Worm (Caenorhabditis elegans) whole organism, L3 larva: Measurements from ENCODE around the gene C35C5.9.

Source experiments
- R02D3.7 ChIP-seq: fragments of 150-350 bp; optimal IDR thresholded peaks from 2 replicates; lab custom pipeline; 2014; ENCODE audit warnings: missing biosample characterization, missing genetic modification characterization
- ZK546.5 ChIP-seq: sonication (generic microtip); optimal IDR thresholded peaks from 2 replicates; lab custom pipeline; 2017; ENCODE audit warnings: missing biosample characterization, missing genetic modification characterization
- aly-2 ChIP-seq: fragments of 150-350 bp; optimal IDR thresholded peaks from 2 replicates; lab custom pipeline; 2014; ENCODE audit warnings: missing biosample characterization, missing genetic modification characterization
- ama-1 ChIP-seq: fragments of 150-350 bp; optimal IDR thresholded peaks from 2 replicates; lab custom pipeline; 2018
- ceh-16 ChIP-seq: sonication (generic microtip); optimal IDR thresholded peaks from 2 replicates; lab custom pipeline; 2017; ENCODE audit warnings: missing biosample characterization, missing genetic modification characterization
- ceh-28 ChIP-seq: fragments of 150-350 bp; optimal IDR thresholded peaks from 2 replicates; lab custom pipeline; 2014; ENCODE audit warnings: missing biosample characterization, missing genetic modification reagents, missing genetic modification characterization
- ceh-82 ChIP-seq: fragments of 150-350 bp; optimal IDR thresholded peaks from 2 replicates; lab custom pipeline; 2014; ENCODE audit warnings: missing biosample characterization, missing genetic modification characterization
- daf-12 ChIP-seq: fragments of 150-350 bp; optimal IDR thresholded peaks from 2 replicates; lab custom pipeline; 2014; ENCODE audit warnings: missing biosample characterization, missing genetic modification reagents, missing genetic modification characterization
- egl-27 ChIP-seq: sonication (generic microtip); optimal IDR thresholded peaks from 4 replicates; lab custom pipeline; 2017; ENCODE audit warnings: missing biosample characterization, missing genetic modification reagents, missing genetic modification characterization
- elt-1 ChIP-seq: fragments of 150-350 bp; optimal IDR thresholded peaks from 2 replicates; lab custom pipeline; 2014; ENCODE audit warnings: missing biosample characterization, missing genetic modification characterization
- elt-2 ChIP-seq: sonication (generic microtip); optimal IDR thresholded peaks from 2 replicates; lab custom pipeline; 2016; ENCODE audit warnings: missing genetic modification reagents, mild to moderate bottlenecking, missing genetic modification characterization, missing compliant biosample characterization
- elt-3 ChIP-seq, 3 experiments: fragments of 150-350 bp in 1 of 3; sonication (generic microtip) in 2 of 3; optimal IDR thresholded peaks; 2 replicates in 2 of 3; 4 replicates in 1 of 3; lab custom pipeline; 2014 to 2017; ENCODE audit warnings: missing biosample characterization in 3 of 3, missing genetic modification characterization in 3 of 3
- fkh-10 ChIP-seq: sonication (generic microtip); optimal IDR thresholded peaks from 2 replicates; lab custom pipeline; 2017; ENCODE audit warnings: missing biosample characterization, missing genetic modification reagents, missing genetic modification characterization
- fkh-2 ChIP-seq: fragments of 150-350 bp; optimal IDR thresholded peaks from 2 replicates; lab custom pipeline; 2014; ENCODE audit warnings: missing biosample characterization, missing genetic modification reagents, missing genetic modification characterization
- hmg-11 ChIP-seq: sonication (generic microtip); optimal IDR thresholded peaks from 2 replicates; lab custom pipeline; 2016; ENCODE audit warnings: missing genetic modification characterization, missing compliant biosample characterization
- lin-39 ChIP-seq: fragments of 150-350 bp; optimal IDR thresholded peaks from 2 replicates; lab custom pipeline; 2018; ENCODE audit warnings: missing biosample characterization, missing genetic modification reagents, missing genetic modification characterization
- lsy-12 ChIP-seq: sonication (generic microtip); optimal IDR thresholded peaks from 2 replicates; lab custom pipeline; 2016; ENCODE audit warnings: mild to moderate bottlenecking, missing genetic modification characterization, missing compliant biosample characterization
- mdl-1 ChIP-seq: fragments of 150-350 bp; optimal IDR thresholded peaks from 2 replicates; lab custom pipeline; 2014; ENCODE audit warnings: missing biosample characterization, missing genetic modification characterization
- mml-1 ChIP-seq: fragments of 150-350 bp; sonication (generic microtip); optimal IDR thresholded peaks from 3 replicates; lab custom pipeline; 2014; ENCODE audit warnings: missing biosample characterization, missing genetic modification characterization
- nfya-1 ChIP-seq: sonication (generic microtip); optimal IDR thresholded peaks from 2 replicates; lab custom pipeline; 2017; ENCODE audit warnings: missing genetic modification characterization, mild to moderate bottlenecking, missing compliant biosample characterization, antibody characterized with exemption, moderate library complexity; ENCODE audit not compliant: insufficient read depth
- nhr-11 ChIP-seq: fragments of 150-350 bp; optimal IDR thresholded peaks from 2 replicates; lab custom pipeline; 2014; ENCODE audit warnings: missing biosample characterization, missing genetic modification characterization
- nhr-12 ChIP-seq: fragments of 150-350 bp; optimal IDR thresholded peaks from 2 replicates; lab custom pipeline; 2014; ENCODE audit warnings: missing biosample characterization, missing genetic modification characterization
- nhr-23 ChIP-seq: fragments of 150-350 bp; optimal IDR thresholded peaks from 2 replicates; lab custom pipeline; 2014; ENCODE audit warnings: missing biosample characterization, missing genetic modification reagents, missing genetic modification characterization
- nhr-237 ChIP-seq: fragments of 150-350 bp; optimal IDR thresholded peaks from 2 replicates; lab custom pipeline; 2014; ENCODE audit warnings: missing biosample characterization, missing genetic modification characterization
- nhr-28 ChIP-seq: fragments of 150-350 bp; optimal IDR thresholded peaks from 2 replicates; lab custom pipeline; 2014; ENCODE audit warnings: missing biosample characterization, missing genetic modification characterization
- nhr-43 ChIP-seq: sonication (generic microtip); optimal IDR thresholded peaks from 2 replicates; lab custom pipeline; 2016; ENCODE audit warnings: mild to moderate bottlenecking, missing genetic modification characterization, missing compliant biosample characterization; ENCODE audit not compliant: poor library complexity, severe bottlenecking
- nhr-67 ChIP-seq: fragments of 150-350 bp; optimal IDR thresholded peaks from 2 replicates; lab custom pipeline; 2014; ENCODE audit warnings: missing biosample characterization, missing genetic modification characterization
- nhr-77 ChIP-seq: fragments of 150-350 bp; optimal IDR thresholded peaks from 2 replicates; lab custom pipeline; 2014; ENCODE audit warnings: missing biosample characterization, missing genetic modification characterization
- pha-4 ChIP-seq: fragments of 150-350 bp; optimal IDR thresholded peaks from 2 replicates; lab custom pipeline; 2014; ENCODE audit warnings: missing biosample characterization, missing genetic modification reagents, missing genetic modification characterization
- pqm-1 ChIP-seq: fragments of 150-350 bp; optimal IDR thresholded peaks from 2 replicates; lab custom pipeline; 2017; ENCODE audit warnings: missing biosample characterization, missing genetic modification characterization, inconsistent platforms
- snpc-4 ChIP-seq: fragments of 150-350 bp; optimal IDR thresholded peaks from 2 replicates; lab custom pipeline; 2014; ENCODE audit warnings: missing biosample characterization, missing genetic modification characterization
- tbx-2 ChIP-seq: sonication (generic microtip); optimal IDR thresholded peaks from 2 replicates; lab custom pipeline; 2016; ENCODE audit warnings: mild to moderate bottlenecking, missing genetic modification characterization, missing compliant biosample characterization
- ztf-4 ChIP-seq: fragments of 150-350 bp; optimal IDR thresholded peaks from 2 replicates; lab custom pipeline; 2014; ENCODE audit warnings: missing biosample characterization, missing genetic modification characterization

The C35C5.9 gene

DNA sequence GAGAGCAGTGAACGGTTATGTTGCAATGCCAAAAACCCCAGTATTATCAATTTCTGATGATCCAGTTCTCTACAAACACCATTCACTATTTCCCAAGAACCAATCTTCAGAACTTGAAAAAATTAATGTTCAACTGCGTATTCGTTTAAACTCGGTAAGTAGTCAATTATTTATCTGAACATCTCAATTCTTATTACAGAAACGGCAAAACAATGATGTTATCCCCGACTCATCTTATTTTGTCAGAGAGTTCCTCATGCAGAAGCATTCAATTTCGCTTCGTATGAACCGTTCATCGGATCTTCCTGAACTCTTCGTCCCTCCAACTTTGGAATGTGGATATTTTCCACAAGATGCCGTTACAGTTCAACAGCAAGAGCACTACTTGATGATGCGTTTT is 12.7 kb upstream of the C35C5.9 start:
- TF ChIP-seq elt-3 (tag; optimal IDR thresholded peaks at IDR 0.05; lab: Kevin White, UChicago): no peak
- TF ChIP-seq fkh-2: no peak
- TF ChIP-seq ztf-4 (tag; lab: Kevin White, UChicago): no peak
- TF ChIP-seq R02D3.7 (tag; lab: Kevin White, UChicago): no peak
- TF ChIP-seq nhr-11 (tag; lab: Kevin White, UChicago): no peak
- TF ChIP-seq nhr-77: no peak
- TF ChIP-seq fkh-10: no peak
- TF ChIP-seq ZK546.5 (tag; lab: Kevin White, UChicago): no peak
- no peak for TF ChIP-seq ama-1 (lab: Kevin White, UChicago)
- no peak for TF ChIP-seq mdl-1
- no peak for TF ChIP-seq ceh-82
- no peak for TF ChIP-seq lin-39 (tag; lab: Kevin White, UChicago)
- no peak for TF ChIP-seq lsy-12 (tag; lab: Kevin White, UChicago)
- no peak for TF ChIP-seq nhr-23 (tag; lab: Kevin White, UChicago)
- TF ChIP-seq ceh-16 (tag; lab: Kevin White, UChicago): no peak
- TF ChIP-seq elt-2 (tag; lab: Kevin White, UChicago): no peak
- TF ChIP-seq hmg-11 (tag; lab: Kevin White, UChicago): no peak

ce11 chrX:11533543-11534003 is 2.8 kb upstream of the C35C5.9 start, which contains the start of gene C35C5.8:
TSS of gene C35C5.8 (plus strand) at chrX:11533593.
- TF ChIP-seq ceh-82: no peak
- no peak for TF ChIP-seq nhr-23 (tag; lab: Kevin White, UChicago)
- no peak for TF ChIP-seq tbx-2 (tag; lab: Kevin White, UChicago)
- no peak for TF ChIP-seq ceh-16 (tag; lab: Kevin White, UChicago)
- no peak for TF ChIP-seq aly-2
- TF ChIP-seq lsy-12 (tag; lab: Kevin White, UChicago): no peak
- TF ChIP-seq nhr-28: no peak
- TF ChIP-seq lin-39 (tag; lab: Kevin White, UChicago): no peak
- peak; percentile 4 for TF ChIP-seq pqm-1 (tag; lab: Kevin White, UChicago)
- no peak for TF ChIP-seq mml-1
- no peak for TF ChIP-seq nhr-12 (tag; lab: Kevin White, UChicago)
- TF ChIP-seq nhr-67: no peak
- peak; percentile 6 for TF ChIP-seq nhr-43

ce11 chrX:11534443-11534842 is 1.9 kb upstream of the C35C5.9 start:
- TF ChIP-seq pha-4 (no peak), daf-12 (tag; lab: Kevin White, UChicago) (no peak), nhr-43 (peak; percentile 1)

DNA sequence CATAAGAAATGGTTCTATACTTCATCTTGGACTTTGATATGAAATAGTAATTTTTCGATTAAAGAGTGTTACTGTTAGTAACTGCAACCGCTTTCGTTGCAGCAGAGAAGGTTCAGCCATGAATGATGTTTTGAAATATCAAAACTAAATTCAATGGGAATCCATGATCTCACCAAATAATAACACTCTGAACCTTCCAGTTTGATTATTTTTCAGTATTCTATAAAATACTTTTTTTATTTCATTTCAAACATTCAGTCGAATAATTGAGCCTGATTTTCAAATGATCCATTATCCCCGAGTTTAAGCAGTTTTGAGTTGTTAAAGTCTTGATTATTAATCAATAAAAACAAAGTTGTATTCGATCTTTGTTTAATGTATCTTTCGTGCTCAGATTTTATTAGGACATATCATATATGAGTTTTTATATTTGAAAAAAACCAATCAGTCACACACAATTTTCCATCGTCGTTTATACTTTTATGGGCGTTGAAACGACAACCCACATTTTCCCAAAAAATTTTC is 934 bp downstream of the C35C5.9 start, which contains the start of gene gcp-2.2:
Gene gcp-2.2, plus strand, starts transcription at position 475 of the 525 bp plus-strand sequence.
- no peak for TF ChIP-seq ceh-16 (tag; lab: Kevin White, UChicago)
- no peak for TF ChIP-seq egl-27 (tag; lab: Kevin White, UChicago)
- TF ChIP-seq elt-3 (tag; optimal IDR thresholded peaks at IDR 0.05; lab: Kevin White, UChicago): no peak
- TF ChIP-seq, all 47 proteins: peak for 0

DNA sequence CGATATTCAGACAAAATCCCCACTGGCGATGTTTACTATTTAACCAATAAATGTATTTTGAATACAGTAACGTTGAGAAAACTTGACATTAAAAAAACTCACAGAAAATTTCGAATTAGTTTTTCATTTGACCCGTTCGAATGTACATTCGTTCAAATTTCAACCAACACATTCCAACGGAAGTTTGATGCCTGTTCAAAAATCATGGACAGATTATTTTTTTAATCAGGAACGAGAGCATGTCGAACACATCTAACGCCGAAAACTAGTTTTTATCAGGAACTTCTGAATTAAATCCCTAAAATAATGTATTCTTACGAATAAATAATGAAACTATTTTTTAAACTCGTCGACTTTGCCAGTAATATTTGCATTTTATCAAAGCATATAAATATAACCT is 5.3 kb downstream of the C35C5.9 start:
- TF ChIP-seq mdl-1 (no peak), elt-3 (tag; optimal IDR thresholded peaks at IDR 0.05; lab: Kevin White, UChicago) (no peak), nfya-1 (tag; lab: Kevin White, UChicago) (no peak), nhr-237 (tag; lab: Kevin White, UChicago) (no peak), nhr-11 (tag; lab: Kevin White, UChicago) (no peak), ceh-28 (tag; lab: Kevin White, UChicago) (no peak), elt-1 (tag; lab: Kevin White, UChicago) (no peak), snpc-4 (no peak)
